Worm (Caenorhabditis elegans) whole organism, late embryonic: ENCODE measurements around the gene folt-2.

Source experiments
- C38D4.7 ChIP-seq: fragments of 200-800 bp; sonication (Bioruptor generic); optimal IDR thresholded peaks from 2 replicates; lab custom pipeline; 2018; ENCODE audit warnings: mild to moderate bottlenecking, missing genetic modification characterization, moderate library complexity, missing compliant biosample characterization
- K02D7.2 ChIP-seq: sonication (generic microtip); optimal IDR thresholded peaks from 2 replicates; lab custom pipeline; 2017; ENCODE audit warnings: mild to moderate bottlenecking, missing genetic modification characterization, missing compliant biosample characterization
- K09A11.1 ChIP-seq: sonication (generic microtip); optimal IDR thresholded peaks from 2 replicates; lab custom pipeline; 2017; ENCODE audit warnings: antibody characterized with exemption, mild to moderate bottlenecking, missing genetic modification characterization, missing compliant biosample characterization; ENCODE audit not compliant: insufficient read depth
- T23F11.4 ChIP-seq: fragments of 200-800 bp; sonication (Bioruptor generic); optimal IDR thresholded peaks from 2 replicates; lab custom pipeline; 2018; ENCODE audit warnings: mild to moderate bottlenecking, missing genetic modification characterization, missing compliant biosample characterization
- ama-1 ChIP-seq: fragments of 150-350 bp; optimal IDR thresholded peaks from 2 replicates; lab custom pipeline; 2014
- ceh-14 ChIP-seq: sonication (generic microtip); optimal IDR thresholded peaks from 2 replicates; lab custom pipeline; 2016; ENCODE audit warnings: missing genotype, missing genetic modification characterization, missing compliant biosample characterization
- ceh-18 ChIP-seq: sonication (generic microtip); optimal IDR thresholded peaks from 2 replicates; lab custom pipeline; 2016; ENCODE audit warnings: missing genetic modification characterization, missing compliant biosample characterization
- ceh-19 ChIP-seq: fragments of 200-800 bp; sonication (Bioruptor generic); optimal IDR thresholded peaks from 2 replicates; lab custom pipeline; 2018; ENCODE audit warnings: mild to moderate bottlenecking, missing genetic modification characterization, missing compliant biosample characterization
- ceh-45 ChIP-seq: fragments of 200-800 bp; sonication (Bioruptor generic); IDR thresholded peaks from 2 replicates; pipeline ENCODE4 v1.3.6; 2022; ENCODE audit warnings: missing genetic modification reagents, missing genetic modification characterization, missing compliant biosample characterization
- ceh-6 ChIP-seq: fragments of 200-800 bp; sonication (Bioruptor generic); optimal IDR thresholded peaks from 2 replicates; lab custom pipeline; 2018; ENCODE audit warnings: mild to moderate bottlenecking, missing genetic modification characterization, missing compliant biosample characterization
- ceh-9 ChIP-seq: sonication (generic microtip); optimal IDR thresholded peaks from 2 replicates; lab custom pipeline; 2016; ENCODE audit warnings: mild to moderate bottlenecking, missing genetic modification characterization, inconsistent platforms, missing compliant biosample characterization
- dmd-4 ChIP-seq: sonication (generic microtip); optimal IDR thresholded peaks from 2 replicates; lab custom pipeline; 2016; ENCODE audit warnings: borderline replicate concordance, missing genetic modification characterization, missing compliant biosample characterization
- dve-1 ChIP-seq: sonication (generic microtip); optimal IDR thresholded peaks from 2 replicates; lab custom pipeline; 2017; ENCODE audit warnings: antibody characterized with exemption, mild to moderate bottlenecking, missing genetic modification characterization, missing compliant biosample characterization
- ets-4 ChIP-seq: sonication (generic microtip); optimal IDR thresholded peaks from 2 replicates; lab custom pipeline; 2016; ENCODE audit warnings: missing genetic modification characterization, missing compliant biosample characterization
- hlh-6 ChIP-seq: sonication (generic microtip); optimal IDR thresholded peaks from 2 replicates; lab custom pipeline; 2016; ENCODE audit warnings: missing genotype, missing genetic modification characterization, missing compliant biosample characterization
- madf-2 ChIP-seq: sonication (generic microtip); optimal IDR thresholded peaks from 2 replicates; lab custom pipeline; 2017; ENCODE audit warnings: missing genetic modification characterization, missing compliant biosample characterization
- mec-3 ChIP-seq: sonication (generic microtip); optimal IDR thresholded peaks from 2 replicates; lab custom pipeline; 2016; ENCODE audit warnings: borderline replicate concordance, missing genetic modification characterization, missing compliant biosample characterization
- nfya-1 ChIP-seq: sonication (generic microtip); optimal IDR thresholded peaks from 2 replicates; lab custom pipeline; 2017; ENCODE audit warnings: missing genetic modification characterization, mild to moderate bottlenecking, missing compliant biosample characterization, antibody characterized with exemption, moderate library complexity
- nhr-11 ChIP-seq: fragments of 150-350 bp; optimal IDR thresholded peaks from 2 replicates; lab custom pipeline; 2014; ENCODE audit warnings: missing biosample characterization, missing genetic modification characterization
- odd-2 ChIP-seq: sonication (generic microtip); optimal IDR thresholded peaks from 2 replicates; lab custom pipeline; 2017; ENCODE audit warnings: antibody characterized with exemption, mild to moderate bottlenecking, missing genetic modification characterization, missing compliant biosample characterization
- pag-3 ChIP-seq: sonication (generic microtip); optimal IDR thresholded peaks from 2 replicates; lab custom pipeline; 2016; ENCODE audit warnings: missing compliant biosample characterization, missing genetic modification characterization, borderline replicate concordance
- pat-9 ChIP-seq: fragments of 200-800 bp; sonication (Bioruptor generic); optimal IDR thresholded peaks from 2 replicates; lab custom pipeline; 2018; ENCODE audit warnings: mild to moderate bottlenecking, missing genetic modification characterization, moderate library complexity, missing compliant biosample characterization
- pax-1 ChIP-seq: fragments of 150-350 bp; optimal IDR thresholded peaks from 2 replicates; lab custom pipeline; 2014; ENCODE audit warnings: missing biosample characterization, missing genetic modification characterization
- pha-4 ChIP-seq: fragments of 150-350 bp; optimal IDR thresholded peaks from 2 replicates; lab custom pipeline; 2018; ENCODE audit warnings: missing biosample characterization, missing genetic modification reagents, missing genetic modification characterization
- pqm-1 ChIP-seq: sonication (generic microtip); optimal IDR thresholded peaks from 2 replicates; lab custom pipeline; 2016; ENCODE audit warnings: missing genetic modification characterization, missing compliant biosample characterization
- pros-1 ChIP-seq: fragments of 150-350 bp; optimal IDR thresholded peaks from 2 replicates; lab custom pipeline; 2014; ENCODE audit warnings: missing biosample characterization, missing genetic modification reagents, missing genetic modification characterization
- ref-2 ChIP-seq: sonication (generic microtip); optimal IDR thresholded peaks from 2 replicates; lab custom pipeline; 2016; ENCODE audit warnings: missing genetic modification characterization, missing compliant biosample characterization
- sox-4 ChIP-seq: sonication (generic microtip); optimal IDR thresholded peaks from 2 replicates; lab custom pipeline; 2017; ENCODE audit warnings: mild to moderate bottlenecking, missing genetic modification characterization, inconsistent platforms, missing compliant biosample characterization
- unc-3 ChIP-seq, 2 experiments: fragments of 200-800 bp in 1 of 2; sonication (Bioruptor generic) in 1 of 2; sonication (generic microtip) in 1 of 2; conservative IDR thresholded peaks in 1 of 2; optimal IDR thresholded peaks in 1 of 2; 2 replicates each; pipeline versions ENCODE4 v1.3.6 to Lab custom; 2016 to 2022; ENCODE audit warnings: missing compliant biosample characterization in 2 of 2, missing genetic modification characterization in 2 of 2, missing genetic modification reagents in 1 of 2
- unc-55 ChIP-seq: sonication (generic microtip); optimal IDR thresholded peaks from 2 replicates; lab custom pipeline; 2017; ENCODE audit warnings: missing biosample characterization, missing genetic modification reagents, missing genetic modification characterization
- unc-86 ChIP-seq: sonication (generic microtip); optimal IDR thresholded peaks from 2 replicates; lab custom pipeline; 2016; ENCODE audit warnings: missing genetic modification characterization, missing compliant biosample characterization

folt-2 gene

ce11 chrV:2891927-2892326 lies 16.5 kb upstream of the folt-2 start, which contains the start of gene F37B4.15:
Gene F37B4.15, plus strand, starts transcription at chrV:2892227.
- TF ChIP-seq ceh-45 (GFP tag; lab: Robert Waterston, UW) (no peak), pag-3 (tag; lab: Kevin White, UChicago) (no peak), unc-3 (GFP tag; conservative IDR thresholded peaks at IDR 0.05; lab: Robert Waterston, UW) (no peak), unc-3 (tag; optimal IDR thresholded peaks at IDR 0.05; lab: Kevin White, UChicago) (no peak), ceh-18 (tag; lab: Kevin White, UChicago) (no peak), ceh-6 (no peak), pqm-1 (tag; lab: Kevin White, UChicago) (no peak), madf-2 (tag; lab: Kevin White, UChicago) (no peak), sox-4 (tag; lab: Kevin White, UChicago) (no peak), pha-4 (tag; lab: Kevin White, UChicago) (no peak), ceh-9 (tag; lab: Kevin White, UChicago) (no peak), K02D7.2 (no peak), mec-3 (tag; lab: Kevin White, UChicago) (no peak)

- no peak for TF ChIP-seq dve-1 (tag; lab: Kevin White, UChicago)
- no peak for TF ChIP-seq unc-3 (GFP tag; conservative IDR thresholded peaks at IDR 0.05; lab: Robert Waterston, UW)
- TF ChIP-seq unc-3 (tag; optimal IDR thresholded peaks at IDR 0.05; lab: Kevin White, UChicago), result no peak
- no peak for TF ChIP-seq C38D4.7 (GFP tag; lab: Kevin White, UChicago)
- no peak for TF ChIP-seq unc-86 (tag; lab: Kevin White, UChicago)
- no peak for TF ChIP-seq ref-2 (tag; lab: Kevin White, UChicago)
- no peak for TF ChIP-seq K09A11.1
- no peak for TF ChIP-seq ceh-14
- no peak for TF ChIP-seq ceh-6
- TF ChIP-seq pax-1 (tag; lab: Kevin White, UChicago), result no peak
- TF ChIP-seq hlh-6, result no peak
Measured at ce11 chrV:2888681-2889080, 13.3 kb upstream of the folt-2 start, which contains the start of gene srw-4. Gene srw-4, minus strand, starts transcription at chrV:2888781.

ce11 chrV:2888265-2888664 lies 12.9 kb upstream of the folt-2 start:
- no peak for TF ChIP-seq dmd-4 (tag; lab: Kevin White, UChicago)
- TF ChIP-seq ref-2 (tag; lab: Kevin White, UChicago), result no peak
- TF ChIP-seq nhr-11 (tag; lab: Kevin White, UChicago), result no peak
- TF ChIP-seq odd-2 (tag; lab: Kevin White, UChicago), result no peak
- TF ChIP-seq T23F11.4 (GFP tag; lab: Kevin White, UChicago), result no peak
- no peak for TF ChIP-seq ceh-45 (GFP tag; lab: Robert Waterston, UW)
- no peak for TF ChIP-seq ceh-18 (tag; lab: Kevin White, UChicago)

ce11 chrV:2884411-2884810 lies 9.0 kb upstream of the folt-2 start, which contains the start of gene sre-24:
Gene sre-24, plus strand, starts transcription at chrV:2884711.
- TF ChIP-seq ama-1 (lab: Kevin White, UChicago), result no peak

ce11 chrV:2883097-2883496 lies 7.7 kb upstream of the folt-2 start:
- TF ChIP-seq pag-3 (tag; lab: Kevin White, UChicago), result no peak
- TF ChIP-seq unc-55 (GFP tag; lab: Kevin White, UChicago), result no peak
- no peak for TF ChIP-seq ets-4 (tag; lab: Kevin White, UChicago)
- TF ChIP-seq pros-1 (tag; lab: Kevin White, UChicago), result no peak

ce11 chrV:2881565-2881964 lies 6.2 kb upstream of the folt-2 start:
- TF ChIP-seq ceh-14 (no peak), ceh-45 (GFP tag; lab: Robert Waterston, UW) (no peak), ceh-19 (GFP tag; lab: Kevin White, UChicago) (no peak), madf-2 (tag; lab: Kevin White, UChicago) (no peak), pat-9 (no peak), dve-1 (tag; lab: Kevin White, UChicago) (no peak), nfya-1 (tag; lab: Kevin White, UChicago) (no peak)
- TF ChIP-seq, all 69 proteins: peak for 0
